Fruit fly (Drosophila melanogaster): Measurements from ENCODE around the gene Alp13.
A peak's percentile ranks its signal among the peaks of the same experiment; 100 is the strongest.

Alp13 gene

DNA sequence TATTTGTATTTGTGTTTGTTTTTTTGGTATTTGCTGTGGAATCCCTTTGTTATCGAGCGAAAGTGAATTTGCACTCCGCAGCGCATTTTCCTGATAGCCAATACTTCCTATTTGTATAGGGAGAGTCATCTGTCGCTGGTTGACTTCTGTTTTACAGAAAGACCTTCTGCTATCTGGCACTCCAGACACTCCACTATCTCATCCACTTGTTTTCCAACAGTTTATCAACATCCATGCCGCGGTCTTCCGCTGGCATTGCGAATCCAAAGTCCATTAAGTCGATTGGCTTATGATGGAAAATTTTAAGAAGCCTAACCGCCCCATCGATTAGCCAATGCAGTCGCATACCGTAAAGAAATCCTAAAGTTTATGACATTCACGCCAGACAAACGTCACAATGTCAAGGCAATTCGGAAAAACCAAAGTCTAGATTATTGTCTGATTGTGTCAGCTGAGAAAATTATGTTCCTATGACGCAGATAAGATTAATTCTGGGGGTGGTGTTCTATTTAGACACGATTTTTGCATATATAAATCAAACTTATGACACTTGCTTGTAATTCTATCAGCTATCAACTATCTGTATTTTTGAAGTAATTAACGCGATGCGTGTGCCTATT, 39.9 kb upstream of the Alp13 start:
- no peak for TF ChIP-seq cnc (optimal IDR thresholded peaks at IDR 0.05)
- no peak for TF ChIP-seq CG11617 (GFP tag; optimal IDR thresholded peaks at IDR 0.05)
- TF ChIP-seq toe (GFP tag; optimal IDR thresholded peaks at IDR 0.05), result no peak
- TF ChIP-seq bab1 (GFP tag; optimal IDR thresholded peaks at IDR 0.05), result no peak
- no peak for TF ChIP-seq CG14711 (tag; optimal IDR thresholded peaks at IDR 0.05)
- TF ChIP-seq CG5204 (GFP tag; optimal IDR thresholded peaks at IDR 0.05), result no peak
- no peak for TF ChIP-seq CG33017 (tag; optimal IDR thresholded peaks at IDR 0.05)
- TF ChIP-seq CG7101 (tag; optimal IDR thresholded peaks at IDR 0.05), result no peak
- no peak for TF ChIP-seq pad (GFP tag; optimal IDR thresholded peaks at IDR 0.05)
- no peak for TF ChIP-seq kay (GFP tag; ENCODE audit: borderline replicate concordance)
- no peak for TF ChIP-seq cic (GFP tag; optimal IDR thresholded peaks at IDR 0.05)
- TF ChIP-seq Mnt (GFP tag; optimal IDR thresholded peaks at IDR 0.05), result no peak
- TF ChIP-seq Crg-1 (GFP tag; optimal IDR thresholded peaks at IDR 0.05), result peak; percentile 4
- peak; percentile 6 for TF ChIP-seq CG12768 (GFP tag; optimal IDR thresholded peaks at IDR 0.05)

DNA sequence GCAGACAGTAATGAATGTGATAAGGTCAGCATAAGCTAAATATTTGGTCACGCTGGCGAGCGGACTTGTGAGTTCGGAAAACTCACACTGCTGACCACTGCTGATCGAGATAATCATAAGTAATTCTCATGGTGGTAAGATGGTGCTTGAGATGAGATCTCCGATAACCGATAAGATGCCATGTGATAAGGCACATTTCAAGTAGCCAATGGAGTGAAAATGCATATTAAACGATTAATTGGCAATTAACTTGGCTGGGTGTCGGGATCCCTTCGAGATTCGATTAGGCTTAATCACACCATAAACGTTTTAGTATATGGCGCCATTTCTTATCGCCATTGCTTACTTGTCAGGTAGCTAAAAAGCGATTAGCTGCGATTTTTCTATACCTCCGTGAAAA, 38.6 kb upstream of the Alp13 start:
- TF ChIP-seq cic (GFP tag; optimal IDR thresholded peaks at IDR 0.05) (peak; percentile 29), CG1620 (GFP tag; optimal IDR thresholded peaks at IDR 0.05) (no peak), tj (GFP tag; optimal IDR thresholded peaks at IDR 0.05) (peak; percentile 33), CG12768 (GFP tag; optimal IDR thresholded peaks at IDR 0.05) (no peak)

DNA sequence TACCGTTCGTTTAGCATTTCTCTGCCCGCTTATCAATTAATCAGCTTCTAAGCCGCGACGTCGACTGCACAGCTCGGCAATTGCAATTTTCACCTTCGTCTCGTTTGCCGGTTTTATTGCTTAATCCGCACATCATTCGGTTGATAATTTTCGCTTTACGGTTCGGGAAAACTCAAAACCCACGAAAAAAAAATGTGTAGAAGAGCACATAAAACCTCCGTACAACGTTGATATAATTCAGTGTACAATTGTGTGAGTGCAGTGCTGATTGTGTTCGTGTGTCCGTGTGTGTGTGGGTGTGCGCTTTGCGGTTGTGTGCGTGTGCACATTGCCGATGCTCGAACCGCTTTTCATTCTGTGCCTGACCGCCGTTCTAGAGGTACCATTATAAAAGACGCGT, 37.0 kb upstream of the Alp13 start, which contains the start of gene CAH7:
CAH7 (plus strand) TSS at position 43 of the 400 bp plus-strand sequence.
- TF ChIP-seq cic (GFP tag; optimal IDR thresholded peaks at IDR 0.05) (peak; percentile 52), Hr96 (GFP tag; optimal IDR thresholded peaks at IDR 0.05) (no peak), Mnt (GFP tag; optimal IDR thresholded peaks at IDR 0.05) (peak; percentile 17), ovo (GFP tag; optimal IDR thresholded peaks at IDR 0.05) (peak; percentile 33), CG14711 (tag; optimal IDR thresholded peaks at IDR 0.05) (no peak), Clk (GFP tag; optimal IDR thresholded peaks at IDR 0.05) (no peak), tj (GFP tag; optimal IDR thresholded peaks at IDR 0.05) (peak; percentile 92), Crg-1 (GFP tag; optimal IDR thresholded peaks at IDR 0.05) (no peak)

DNA sequence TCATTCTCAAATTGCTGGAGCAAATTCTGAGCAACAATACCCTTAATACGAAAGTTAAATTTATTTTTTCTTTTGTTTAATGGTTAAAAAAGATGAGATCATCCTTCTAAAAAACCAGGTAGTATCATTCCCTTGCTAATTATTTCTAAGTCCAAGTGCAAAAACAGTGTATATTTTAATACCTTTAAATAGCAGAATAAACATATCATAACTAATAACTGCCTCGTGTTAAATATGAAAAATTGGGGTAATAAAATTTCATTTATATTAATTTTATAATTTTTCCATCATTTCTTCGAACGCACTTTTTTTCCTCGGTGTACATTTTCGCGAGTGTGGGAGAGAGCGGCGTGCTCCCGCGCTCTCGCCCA, 36.6 kb upstream of the Alp13 start:
- TF ChIP-seq bab1 (GFP tag; optimal IDR thresholded peaks at IDR 0.05), result no peak
- TF ChIP-seq Clk (GFP tag; optimal IDR thresholded peaks at IDR 0.05), result no peak
- TF ChIP-seq CG7101 (tag; optimal IDR thresholded peaks at IDR 0.05), result peak; percentile 47
- TF ChIP-seq cic (GFP tag; optimal IDR thresholded peaks at IDR 0.05), result no peak
- TF ChIP-seq kay (GFP tag; ENCODE audit: borderline replicate concordance), result no peak
- no peak for TF ChIP-seq tj (GFP tag; optimal IDR thresholded peaks at IDR 0.05)
- TF ChIP-seq toe (GFP tag; optimal IDR thresholded peaks at IDR 0.05), result peak; percentile 4
- TF ChIP-seq CG7045 (GFP tag; optimal IDR thresholded peaks at IDR 0.05), result peak; percentile 26
- TF ChIP-seq ovo (GFP tag; optimal IDR thresholded peaks at IDR 0.05), result no peak
- TF ChIP-seq CG12768 (GFP tag; optimal IDR thresholded peaks at IDR 0.05), result no peak
- no peak for TF ChIP-seq Hr96 (GFP tag; optimal IDR thresholded peaks at IDR 0.05)
- peak; percentile 76 for TF ChIP-seq CG11617 (GFP tag; optimal IDR thresholded peaks at IDR 0.05)
- TF ChIP-seq CG5204 (GFP tag; optimal IDR thresholded peaks at IDR 0.05), result no peak
- TF ChIP-seq CG1620 (GFP tag; optimal IDR thresholded peaks at IDR 0.05), result no peak
- no peak for TF ChIP-seq cnc (optimal IDR thresholded peaks at IDR 0.05)
- peak; percentile 8 for TF ChIP-seq CG14711 (tag; optimal IDR thresholded peaks at IDR 0.05)
- TF ChIP-seq CG33017 (tag; optimal IDR thresholded peaks at IDR 0.05), result peak; percentile 14
- TF ChIP-seq Crg-1 (GFP tag; optimal IDR thresholded peaks at IDR 0.05), result no peak
- TF ChIP-seq Mnt (GFP tag; optimal IDR thresholded peaks at IDR 0.05), result no peak
- TF ChIP-seq pad (GFP tag; optimal IDR thresholded peaks at IDR 0.05), result no peak

DNA sequence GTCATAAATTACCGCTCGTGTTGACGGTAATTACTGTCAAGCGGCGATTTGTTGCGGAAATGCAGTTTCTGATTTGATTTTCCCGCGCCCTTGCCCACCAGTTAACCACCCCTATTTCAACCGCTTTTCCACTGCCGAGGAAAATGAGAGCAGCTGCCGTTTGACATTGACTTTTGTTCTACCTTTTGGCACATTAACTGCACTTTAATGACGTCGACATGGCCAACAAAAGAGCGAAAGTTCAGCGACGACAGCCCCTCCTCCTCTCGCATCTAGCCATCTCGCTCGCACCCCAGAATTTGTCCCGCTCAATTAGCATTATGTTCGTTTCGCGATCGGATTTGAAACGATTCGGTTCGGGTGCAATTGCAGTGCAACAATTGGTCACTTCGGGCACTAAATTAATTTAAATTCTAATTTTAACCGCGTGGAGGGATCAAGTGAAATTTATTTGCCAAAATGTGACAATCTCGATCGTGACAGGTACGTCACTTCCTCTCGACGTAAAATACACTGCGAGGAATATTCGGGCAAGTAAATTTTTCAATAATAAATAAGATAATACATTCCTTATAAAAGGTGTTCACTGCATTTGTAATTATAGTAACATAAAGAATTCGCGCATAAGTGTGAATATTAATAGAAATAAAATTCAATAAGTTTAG, 36.1 kb upstream of the Alp13 start:
- peak; percentile 91 for TF ChIP-seq kay (GFP tag; ENCODE audit: borderline replicate concordance)
- peak; percentile 40 for TF ChIP-seq CG7045 (GFP tag; optimal IDR thresholded peaks at IDR 0.05)
- TF ChIP-seq pad (GFP tag; optimal IDR thresholded peaks at IDR 0.05), result peak; percentile 50
- TF ChIP-seq CG33017 (tag; optimal IDR thresholded peaks at IDR 0.05), result no peak
- TF ChIP-seq CG12768 (GFP tag; optimal IDR thresholded peaks at IDR 0.05), result peak; percentile 48
- no peak for TF ChIP-seq CG11617 (GFP tag; optimal IDR thresholded peaks at IDR 0.05)
- TF ChIP-seq CG14711 (tag; optimal IDR thresholded peaks at IDR 0.05), result peak; percentile 44
- TF ChIP-seq CG1620 (GFP tag; optimal IDR thresholded peaks at IDR 0.05), result no peak
- no peak for TF ChIP-seq toe (GFP tag; optimal IDR thresholded peaks at IDR 0.05)
- no peak for TF ChIP-seq bab1 (GFP tag; optimal IDR thresholded peaks at IDR 0.05)

DNA sequence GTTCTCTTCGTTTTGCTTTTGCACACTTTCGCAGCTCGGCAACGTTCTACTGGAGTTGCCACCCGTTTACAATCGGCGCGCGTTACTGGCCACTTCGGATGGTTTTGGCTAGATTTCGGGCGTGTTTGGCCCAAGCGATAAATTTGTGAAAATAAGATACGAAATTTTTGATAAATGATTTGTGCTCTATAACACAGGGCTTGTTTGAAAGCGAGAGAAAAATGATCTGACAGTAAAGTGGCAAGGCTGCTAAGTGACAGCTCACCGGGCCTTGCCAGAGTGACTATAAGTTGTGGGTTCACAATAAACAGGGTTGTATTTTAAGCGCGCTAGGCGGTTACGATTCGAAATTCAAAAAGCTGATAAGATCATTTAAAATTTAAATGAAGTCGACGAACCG, 34.8 kb upstream of the Alp13 start, which contains the start of gene Fmr1:
Fmr1 (minus strand) TSS at position 184 of the 400 bp plus-strand sequence.
- TF ChIP-seq CG7045 (GFP tag; optimal IDR thresholded peaks at IDR 0.05), result peak; percentile 49
- peak; percentile 18 for TF ChIP-seq ovo (GFP tag; optimal IDR thresholded peaks at IDR 0.05)
- TF ChIP-seq CG12768 (GFP tag; optimal IDR thresholded peaks at IDR 0.05), result peak; percentile 47
- peak; percentile 27 for TF ChIP-seq Clk (GFP tag; optimal IDR thresholded peaks at IDR 0.05)
- peak; percentile 64 for TF ChIP-seq CG14711 (tag; optimal IDR thresholded peaks at IDR 0.05)
- no peak for TF ChIP-seq Crg-1 (GFP tag; optimal IDR thresholded peaks at IDR 0.05)
- peak; percentile 46 for TF ChIP-seq tj (GFP tag; optimal IDR thresholded peaks at IDR 0.05)
- TF ChIP-seq toe (GFP tag; optimal IDR thresholded peaks at IDR 0.05), result no peak
- peak; percentile 32 for TF ChIP-seq CG11617 (GFP tag; optimal IDR thresholded peaks at IDR 0.05)
- TF ChIP-seq Mnt (GFP tag; optimal IDR thresholded peaks at IDR 0.05), result peak; percentile 64
- TF ChIP-seq cic (GFP tag; optimal IDR thresholded peaks at IDR 0.05), result no peak
- TF ChIP-seq CG1620 (GFP tag; optimal IDR thresholded peaks at IDR 0.05), result peak; percentile 67
- TF ChIP-seq pad (GFP tag; optimal IDR thresholded peaks at IDR 0.05), result peak; percentile 23
- no peak for TF ChIP-seq kay (GFP tag; ENCODE audit: borderline replicate concordance)
- TF ChIP-seq CG7101 (tag; optimal IDR thresholded peaks at IDR 0.05), result peak; percentile 43
- TF ChIP-seq Hr96 (GFP tag; optimal IDR thresholded peaks at IDR 0.05), result peak; percentile 70
- TF ChIP-seq bab1 (GFP tag; optimal IDR thresholded peaks at IDR 0.05), result peak; percentile 52
- no peak for TF ChIP-seq CG5204 (GFP tag; optimal IDR thresholded peaks at IDR 0.05)
- no peak for TF ChIP-seq cnc (optimal IDR thresholded peaks at IDR 0.05)

Measured in whole organism, adult.